Fruit fly (Drosophila melanogaster) whole organism, embryonic: ENCODE data around the gene CG33307.
A peak's percentile ranks its signal among the peaks of the same experiment; 100 is the strongest.

ENCODE experiments used
- Adf1 ChIP-seq: fragments of 200-800 bp; sonication (Bioruptor generic); IDR thresholded peaks from 2 replicates; pipeline ENCODE4 v1.3.6; 2022; ENCODE audit warnings: missing biosample characterization, missing genetic modification characterization
- CG10462 ChIP-seq: fragments of 200-800 bp; sonication (Bioruptor generic); optimal IDR thresholded peaks from 2 replicates; lab custom pipeline; 2016; ENCODE audit warnings: missing biosample characterization, missing genetic modification characterization
- CG10543 ChIP-seq: fragments of 200-800 bp; sonication (Bioruptor generic); optimal IDR thresholded peaks from 3 replicates; lab custom pipeline; 2017; ENCODE audit warnings: missing biosample characterization, mild to moderate bottlenecking, missing genetic modification characterization, moderate library complexity
- CG12769 ChIP-seq: fragments of 200-800 bp; sonication (Bioruptor generic); optimal IDR thresholded peaks from 2 replicates; lab custom pipeline; 2019; ENCODE audit warnings: missing biosample characterization, mild to moderate bottlenecking, missing genetic modification characterization, moderate library complexity
- CG13894 ChIP-seq: fragments of 200-800 bp; sonication (Bioruptor generic); optimal IDR thresholded peaks from 3 replicates; lab custom pipeline; 2018; ENCODE audit warnings: missing biosample characterization, mild to moderate bottlenecking, missing genetic modification characterization, moderate library complexity
- CG15696 ChIP-seq: fragments of 200-800 bp; sonication (Bioruptor generic); optimal IDR thresholded peaks from 2 replicates; lab custom pipeline; 2019; ENCODE audit warnings: missing biosample characterization, mild to moderate bottlenecking, missing genetic modification characterization, moderate library complexity
- CG1647 ChIP-seq: fragments of 200-800 bp; sonication (Bioruptor generic); optimal IDR thresholded peaks from 3 replicates; lab custom pipeline; 2016; ENCODE audit warnings: missing biosample characterization, missing genetic modification characterization
- CG17802 ChIP-seq: fragments of 200-800 bp; sonication (Bioruptor generic); optimal IDR thresholded peaks from 2 replicates; lab custom pipeline; 2018; ENCODE audit warnings: missing biosample characterization, mild to moderate bottlenecking, missing genetic modification characterization, moderate library complexity
- CG2199 ChIP-seq: fragments of 200-800 bp; sonication (Bioruptor generic); IDR thresholded peaks from 3 replicates; pipeline ENCODE4 v1.3.6; 2022; ENCODE audit warnings: missing biosample characterization, missing genetic modification characterization
- CG2875 ChIP-seq: fragments of 200-800 bp; sonication (Bioruptor generic); optimal IDR thresholded peaks from 2 replicates; lab custom pipeline; 2017; ENCODE audit warnings: missing biosample characterization, mild to moderate bottlenecking, missing genetic modification characterization, missing genetic modification reagents
- CG34224 ChIP-seq: fragments of 200-800 bp; sonication (Bioruptor generic); IDR thresholded peaks from 3 replicates; pipeline ENCODE4 v1.3.6; 2022; ENCODE audit warnings: missing biosample characterization, missing genetic modification characterization; ENCODE audit not compliant: partially characterized antibody
- CG4360 ChIP-seq: fragments of 200-800 bp; sonication (Bioruptor generic); IDR thresholded peaks from 2 replicates; pipeline ENCODE4 v1.3.6; 2022; ENCODE audit warnings: missing biosample characterization, missing genetic modification characterization
- CG6175 ChIP-seq: fragments of 200-800 bp; sonication (Bioruptor generic); IDR thresholded peaks from 3 replicates; pipeline ENCODE4 v1.3.6; 2022; ENCODE audit warnings: missing biosample characterization, missing genetic modification characterization
- CG7271 ChIP-seq: fragments of 200-800 bp; sonication (Bioruptor generic); optimal IDR thresholded peaks from 2 replicates; lab custom pipeline; 2018; ENCODE audit warnings: missing biosample characterization, mild to moderate bottlenecking, missing genetic modification characterization, moderate library complexity
- CG9932 ChIP-seq: fragments of 200-800 bp; sonication (Bioruptor generic); IDR thresholded peaks from 2 replicates; pipeline ENCODE4 v1.3.6; 2022; ENCODE audit warnings: missing biosample characterization, missing genetic modification characterization
- CrebB ChIP-seq: fragments of 200-800 bp; sonication (Bioruptor generic); optimal IDR thresholded peaks from 3 replicates; lab custom pipeline; 2018; ENCODE audit warnings: missing biosample characterization, mild to moderate bottlenecking, missing genetic modification characterization
- Deaf1 ChIP-seq: fragments of 200-800 bp; optimal IDR thresholded peaks from 3 replicates; lab custom pipeline; 2019; ENCODE audit warnings: missing biosample characterization, mild to moderate bottlenecking, missing genetic modification characterization, moderate library complexity
- Doc3 ChIP-seq: fragments of 200-800 bp; sonication (Bioruptor generic); IDR thresholded peaks from 3 replicates; pipeline ENCODE4 v1.3.6; 2022; ENCODE audit warnings: missing biosample characterization, missing genetic modification characterization; ENCODE audit not compliant: partially characterized antibody
- Elba2 ChIP-seq: fragments of 200-800 bp; sonication (Bioruptor generic); optimal IDR thresholded peaks from 3 replicates; lab custom pipeline; 2016; ENCODE audit warnings: missing biosample characterization, missing genetic modification characterization
- Kr ChIP-seq: fragments of 200-800 bp; sonication (Bioruptor generic); optimal IDR thresholded peaks from 2 replicates; lab custom pipeline; 2017; ENCODE audit warnings: missing biosample characterization, mild to moderate bottlenecking, missing genetic modification characterization
- Med ChIP-seq: fragments of 200-800 bp; sonication (Bioruptor generic); peaks from one replicate; lab custom pipeline; 2016; ENCODE audit warnings: missing biosample characterization, missing genetic modification characterization, mild to moderate bottlenecking, inconsistent platforms, moderate library complexity
- Meics ChIP-seq: fragments of 200-800 bp; sonication (Bioruptor generic); optimal IDR thresholded peaks from 2 replicates; lab custom pipeline; 2017; ENCODE audit warnings: missing biosample characterization, mild to moderate bottlenecking, missing genetic modification characterization
- Nf-YC ChIP-seq: fragments of 200-800 bp; optimal IDR thresholded peaks from 3 replicates; lab custom pipeline; 2019; ENCODE audit warnings: missing biosample characterization, mild to moderate bottlenecking, missing genetic modification characterization, moderate library complexity
- ara ChIP-seq: fragments of 200-800 bp; sonication (Bioruptor generic); IDR thresholded peaks from 2 replicates; pipeline ENCODE4 v1.3.6; 2022; ENCODE audit warnings: missing biosample characterization, missing genetic modification characterization
- ato ChIP-seq: fragments of 200-800 bp; sonication (Bioruptor generic); IDR thresholded peaks from 2 replicates; pipeline ENCODE4 v1.3.6; 2022; ENCODE audit warnings: missing biosample characterization, missing genetic modification characterization; ENCODE audit not compliant: partially characterized antibody
- btn ChIP-seq: fragments of 200-800 bp; sonication (Bioruptor generic); optimal IDR thresholded peaks from 2 replicates; lab custom pipeline; 2016; ENCODE audit warnings: missing biosample characterization, missing genetic modification characterization
- corto ChIP-seq: fragments of 200-800 bp; sonication (Bioruptor generic); optimal IDR thresholded peaks from 2 replicates; lab custom pipeline; 2016; ENCODE audit warnings: missing biosample characterization, mild to moderate bottlenecking, missing genetic modification characterization, moderate library complexity
- cwo ChIP-seq: fragments of 200-800 bp; sonication (Bioruptor generic); optimal IDR thresholded peaks from 3 replicates; lab custom pipeline; 2017; ENCODE audit warnings: missing biosample characterization, missing genetic modification characterization, mild to moderate bottlenecking, moderate library complexity, missing genetic modification reagents
- insv ChIP-seq, 2 experiments: fragments of 200-800 bp; sonication (Bioruptor generic); optimal IDR thresholded peaks; 3 replicates each; lab custom pipeline; 2016 to 2018; ENCODE audit warnings: missing biosample characterization in 2 of 2, missing genetic modification characterization in 2 of 2
- kay ChIP-seq: fragments of 200-800 bp; sonication (Bioruptor generic); optimal IDR thresholded peaks from 2 replicates; lab custom pipeline; 2016; ENCODE audit warnings: missing biosample characterization, missing genetic modification characterization
- ken ChIP-seq: fragments of 200-800 bp; sonication (Bioruptor generic); IDR thresholded peaks from 3 replicates; pipeline ENCODE4 v1.3.6; 2022; ENCODE audit warnings: missing biosample characterization, missing genetic modification characterization
- kni ChIP-seq: fragments of 200-800 bp; sonication (Bioruptor generic); optimal IDR thresholded peaks from 3 replicates; lab custom pipeline; 2017; ENCODE audit warnings: mild to moderate bottlenecking, missing biosample characterization, missing genetic modification reagents, missing genetic modification characterization
- lbe ChIP-seq: fragments of 200-800 bp; sonication (Bioruptor generic); optimal IDR thresholded peaks from 2 replicates; lab custom pipeline; 2016; ENCODE audit warnings: missing biosample characterization, mild to moderate bottlenecking, missing genetic modification characterization
- maf-S ChIP-seq: fragments of 200-800 bp; sonication (Bioruptor generic); optimal IDR thresholded peaks from 2 replicates; lab custom pipeline; 2016; ENCODE audit warnings: missing biosample characterization, missing genetic modification characterization
- otp ChIP-seq: fragments of 200-800 bp; sonication (Bioruptor generic); IDR thresholded peaks from 3 replicates; pipeline ENCODE4, ENCODE4 v1.3.6; 2022; ENCODE audit warnings: missing biosample characterization, missing genetic modification characterization
- ranshi ChIP-seq: fragments of 200-800 bp; sonication (Bioruptor generic); IDR thresholded peaks from 2 replicates; pipeline ENCODE4 v1.3.6; 2022; ENCODE audit warnings: missing biosample characterization, missing genetic modification characterization
- run ChIP-seq: fragments of 200-800 bp; sonication (Bioruptor generic); optimal IDR thresholded peaks from 3 replicates; lab custom pipeline; 2018; ENCODE audit warnings: missing biosample characterization, mild to moderate bottlenecking, missing genetic modification characterization
- sd ChIP-seq: fragments of 200-800 bp; sonication (Bioruptor generic); optimal IDR thresholded peaks from 3 replicates; lab custom pipeline; 2018; ENCODE audit warnings: missing biosample characterization, mild to moderate bottlenecking, missing genetic modification characterization, moderate library complexity
- so ChIP-seq: fragments of 200-800 bp; sonication (Bioruptor generic); IDR thresholded peaks from 3 replicates; pipeline ENCODE4 v1.3.6; 2022; ENCODE audit warnings: missing biosample characterization, missing genetic modification characterization
- tap ChIP-seq: fragments of 200-800 bp; optimal IDR thresholded peaks from 3 replicates; lab custom pipeline; 2019; ENCODE audit warnings: missing biosample characterization, mild to moderate bottlenecking, missing genetic modification characterization, moderate library complexity
- vvl ChIP-seq: fragments of 200-800 bp; sonication (Bioruptor generic); IDR thresholded peaks from 2 replicates; pipeline ENCODE4 v1.3.6; 2022; ENCODE audit warnings: missing biosample characterization, missing genetic modification characterization
- wek ChIP-seq: fragments of 200-800 bp; sonication (Bioruptor generic); optimal IDR thresholded peaks from 3 replicates; lab custom pipeline; 2018; ENCODE audit warnings: missing biosample characterization, mild to moderate bottlenecking, missing genetic modification characterization, moderate library complexity
- zen2 ChIP-seq: fragments of 200-800 bp; sonication (Bioruptor generic); IDR thresholded peaks from 3 replicates; pipeline ENCODE4 v1.3.6; 2022; ENCODE audit warnings: missing biosample characterization, missing genetic modification characterization; ENCODE audit not compliant: partially characterized antibody

The CG33307 gene

DNA sequence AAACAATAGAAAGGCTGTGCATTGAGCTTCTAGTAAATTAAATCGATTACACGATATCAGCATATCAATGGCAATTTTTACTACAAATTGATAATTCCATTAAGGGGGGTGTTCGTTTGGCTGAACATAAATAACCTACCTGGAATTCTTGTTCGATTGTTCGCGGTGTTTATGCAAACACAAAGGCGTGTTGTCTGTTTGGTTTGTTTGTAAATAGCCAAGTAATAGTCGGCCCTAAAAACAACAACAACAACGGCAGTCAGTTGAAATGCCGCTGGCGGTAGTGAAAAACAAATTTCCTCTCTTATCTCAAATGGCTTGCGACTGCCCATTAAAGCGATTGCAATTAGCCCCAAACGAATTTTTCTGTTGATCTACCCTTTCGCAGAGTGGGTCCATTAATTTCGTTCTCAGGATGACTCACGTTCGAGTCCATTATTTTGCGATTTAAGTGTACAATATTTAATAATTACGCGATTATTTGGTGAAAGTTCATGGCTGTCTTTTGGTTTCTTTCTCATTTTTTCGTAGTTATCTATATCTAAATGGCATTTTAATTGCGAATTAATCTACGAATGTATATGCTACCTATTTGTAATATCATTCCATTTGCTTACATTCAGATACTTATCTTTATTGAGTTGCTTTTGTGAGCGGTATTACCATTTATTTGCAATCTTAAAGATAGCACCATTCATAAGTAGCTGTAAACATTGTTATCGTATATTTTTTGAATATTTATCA is 2.5 kb downstream of the CG33307 start (continued):
- TF ChIP-seq Meics (peak; percentile 50), ara (GFP tag; lab: Robert Waterston, UW) (peak; percentile 37; the same call in 1 of the 2 replicates), maf-S (GFP tag; lab: Kevin White, UChicago) (no peak), CG17802 (tag; lab: Kevin White, UChicago) (no peak), wek (GFP tag; lab: Kevin White, UChicago) (peak; percentile 44), CG10462 (peak; percentile 2), CG9932 (GFP tag; lab: Robert Waterston, UW) (peak; percentile 42; the same call in 1 of the 2 replicates), CG15696 (tag; lab: Kevin White, UChicago) (peak; percentile 46), CG2875 (peak; percentile 9), CrebB (no peak), CG2199 (GFP tag; lab: Robert Waterston, UW) (0 out of 3 replicates have a peak, but pooled peaks have one; percentile 18), ranshi (GFP tag; lab: Robert Waterston, UW) (no peak; the same call in 1 of the 2 replicates), Kr (GFP tag; lab: Kevin White, UChicago) (peak; percentile 26), CG1647 (GFP tag; lab: Kevin White, UChicago) (no peak), Nf-YC (tag; lab: Kevin White, UChicago) (peak; percentile 38), CG7271 (tag; lab: Kevin White, UChicago) (peak; percentile 49), tap (tag; lab: Kevin White, UChicago) (peak; percentile 19), zen2 (GFP tag; lab: Robert Waterston, UW) (no peak), ken (GFP tag; lab: Robert Waterston, UW) (0 out of 3 replicates have a peak, but pooled peaks have one; percentile 6), btn (GFP tag; lab: Kevin White, UChicago) (peak; percentile 16)

DNA sequence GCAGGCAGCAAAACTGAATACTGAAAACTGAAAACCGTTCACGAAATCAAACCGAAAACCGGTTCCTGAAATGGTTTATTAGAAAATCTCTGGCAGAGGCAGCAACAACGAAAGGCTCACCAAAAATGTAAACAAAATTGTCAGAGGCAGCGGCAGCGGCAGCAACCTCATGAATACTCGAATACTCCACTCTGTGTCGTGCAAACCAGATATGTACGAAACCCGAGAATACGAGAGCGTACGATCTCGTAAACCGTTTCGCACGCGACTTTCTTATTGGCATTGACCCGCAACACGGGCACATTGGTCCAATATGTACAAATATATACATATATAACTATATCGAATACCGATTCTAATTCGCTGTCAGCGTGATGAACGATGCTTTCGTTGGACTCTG is 3.7 kb downstream of the CG33307 start:
- TF ChIP-seq ato (GFP tag; lab: Robert Waterston, UW): no peak
- peak; percentile 79 for TF ChIP-seq CG12769
- TF ChIP-seq insv (GFP tag; optimal IDR thresholded peaks at IDR 0.05; lab: Kevin White, UChicago): peak in 1 of 2 experiments; percentile 89
- peak; percentile 92; the same call in 2 of the 3 replicates for TF ChIP-seq CG6175 (GFP tag; lab: Robert Waterston, UW)
- TF ChIP-seq cwo: peak; percentile 83
- no peak for TF ChIP-seq otp (GFP tag; lab: Robert Waterston, UW)
- TF ChIP-seq Med (GFP tag; lab: Kevin White, UChicago): peak; percentile 4
- TF ChIP-seq vvl (GFP tag; lab: Robert Waterston, UW): 0 out of 2 replicates have a peak, but pooled peaks have one; percentile 52
- TF ChIP-seq CG13894 (tag; lab: Kevin White, UChicago): peak; percentile 25
- no peak for TF ChIP-seq kay (GFP tag; lab: Kevin White, UChicago)
- TF ChIP-seq Deaf1 (tag; lab: Kevin White, UChicago): peak; percentile 56
- peak; percentile 16 for TF ChIP-seq corto
- TF ChIP-seq Doc3 (GFP tag; lab: Robert Waterston, UW): no peak
- TF ChIP-seq CG34224 (GFP tag; lab: Robert Waterston, UW): 0 out of 3 replicates have a peak, but pooled peaks have one; percentile 34
- TF ChIP-seq CG2199 (GFP tag; lab: Robert Waterston, UW): 0 out of 3 replicates have a peak, but pooled peaks have one; percentile 54
- TF ChIP-seq so (GFP tag; lab: Robert Waterston, UW): peak; percentile 32; the same call in 1 of the 3 replicates
- TF ChIP-seq Adf1: peak; percentile 48; the same call in 1 of the 2 replicates
- TF ChIP-seq CG10543: peak; percentile 2
- peak; percentile 48 for TF ChIP-seq kni (GFP tag; lab: Kevin White, UChicago)
- TF ChIP-seq Elba2: peak; percentile 41
- TF ChIP-seq sd (tag; lab: Kevin White, UChicago): peak; percentile 72
- TF ChIP-seq run: no peak
- TF ChIP-seq lbe (GFP tag; lab: Kevin White, UChicago): peak; percentile 45
- 0 out of 2 replicates have a peak, but pooled peaks have one; percentile 18 for TF ChIP-seq CG4360 (GFP tag; lab: Robert Waterston, UW)
- TF ChIP-seq, all 482 proteins: peak for 19
